Fruit fly (Drosophila melanogaster) S2 (cell line): ENCODE measurements around the gene CG45078.

ENCODE experiments used
- CG8478 ChIP-seq: fragments of >200 bp; optimal IDR thresholded peaks from 2 replicates; lab custom pipeline; 2018
- CTCF ChIP-seq, 2 experiments: fragments of >200 bp; optimal IDR thresholded peaks; 2 replicates each; lab custom pipeline; 2018

CG45078 gene

DNA sequence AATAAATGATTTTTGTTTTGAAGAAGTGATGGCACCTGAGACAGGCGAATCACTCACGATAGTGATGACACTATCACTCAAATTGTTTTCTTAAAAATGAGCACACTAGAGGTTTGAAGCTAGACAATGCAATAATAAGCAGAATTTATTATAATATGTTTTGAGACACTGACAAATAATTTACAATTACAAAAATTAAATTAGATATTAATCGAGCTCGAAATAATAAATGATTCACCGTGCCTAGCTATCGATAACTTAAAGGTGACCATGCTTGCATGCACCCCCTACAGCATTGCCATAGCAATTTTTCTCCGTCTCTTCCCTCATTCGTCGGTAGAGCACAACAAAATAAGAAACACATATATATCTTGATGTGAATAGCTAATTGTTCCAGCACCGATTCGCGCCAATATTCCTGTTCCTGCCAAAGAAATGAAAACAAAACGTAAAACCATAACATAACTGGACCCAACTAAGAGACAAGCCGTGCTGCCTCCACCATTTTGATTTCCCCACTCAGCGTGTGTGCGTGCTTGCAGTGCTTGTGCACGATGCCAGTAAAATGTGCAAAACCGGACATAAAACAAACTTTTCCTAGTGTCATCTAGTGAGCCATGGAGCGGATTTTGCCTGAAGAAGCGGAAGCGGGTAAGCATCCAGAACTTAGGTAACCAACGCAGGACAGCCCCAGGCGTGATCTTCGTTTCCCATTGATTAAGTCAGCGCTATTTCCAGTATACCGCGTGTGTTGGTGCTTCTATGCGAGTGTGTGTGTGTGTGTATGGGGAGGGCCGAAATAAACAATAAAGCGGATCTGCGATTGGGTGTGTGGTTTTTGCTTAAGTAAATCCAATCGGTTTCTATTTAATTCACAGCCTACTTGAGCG, 16.0 kb downstream of the CG45078 start, which contains the start of the genes MED7 and Cap-H2:
Gene MED7, minus strand, starts transcription at position 67 of the 890 bp plus-strand sequence.
Gene Cap-H2, plus strand, starts transcription at position 345 of the 890 bp plus-strand sequence.
- TF ChIP-seq CG8478 (lab: Kevin White, UChicago) (no peak), CTCF (optimal IDR thresholded peaks at IDR 0.05; lab: Kevin White, UChicago) (no peak)

DNA sequence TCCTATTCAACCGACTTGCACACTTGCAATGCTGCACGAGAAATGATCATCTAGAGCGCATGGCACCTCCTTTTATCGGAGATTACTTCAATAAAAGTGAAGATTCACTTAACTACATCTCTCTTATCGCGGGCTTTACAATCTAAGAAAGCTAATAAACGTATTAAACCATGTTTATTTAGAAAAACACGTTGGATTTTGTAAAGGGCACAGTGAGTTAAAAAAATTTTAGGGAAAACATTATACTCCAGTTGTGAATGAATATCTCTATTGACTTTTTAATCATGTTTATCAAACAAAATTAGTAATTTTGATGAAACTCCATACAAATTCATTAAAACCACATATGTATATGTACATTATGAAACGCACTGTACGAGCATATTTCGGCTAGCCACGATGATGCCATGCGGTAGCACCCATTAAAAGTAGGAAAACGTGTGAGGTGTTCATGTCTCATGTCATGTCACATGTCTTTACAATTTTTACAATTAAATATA, 17.8 kb downstream of the CG45078 start, which contains the start of gene CG31272:
Gene CG31272, minus strand, starts transcription at position 51 of the 500 bp plus-strand sequence.
- TF ChIP-seq CTCF (optimal IDR thresholded peaks at IDR 0.05; lab: Kevin White, UChicago) (no peak), CG8478 (lab: Kevin White, UChicago) (no peak)

DNA sequence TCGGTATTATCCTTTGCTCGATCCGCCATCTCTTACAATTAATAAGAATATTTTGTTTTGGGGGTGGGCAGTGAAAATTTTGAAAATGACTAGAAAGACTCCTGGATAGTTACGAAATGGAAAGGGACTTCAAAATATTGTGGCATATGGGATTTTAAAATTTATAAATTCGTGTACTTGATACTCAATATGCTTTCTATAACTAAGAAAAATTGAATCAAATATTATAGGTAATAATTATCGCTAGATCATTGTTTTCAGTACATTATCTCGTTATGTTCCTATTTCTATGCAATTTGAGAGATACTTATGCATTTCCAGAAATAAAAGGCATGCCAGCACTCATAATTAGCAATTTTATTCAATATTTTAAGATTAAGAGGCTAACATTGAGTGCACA, 21.6 kb downstream of the CG45078 start, which contains the start of gene CG14691:
Gene CG14691, minus strand, starts transcription at position 101 of the 400 bp plus-strand sequence.
- TF ChIP-seq CTCF (optimal IDR thresholded peaks at IDR 0.05; lab: Kevin White, UChicago) (no peak), CG8478 (lab: Kevin White, UChicago) (no peak)

DNA sequence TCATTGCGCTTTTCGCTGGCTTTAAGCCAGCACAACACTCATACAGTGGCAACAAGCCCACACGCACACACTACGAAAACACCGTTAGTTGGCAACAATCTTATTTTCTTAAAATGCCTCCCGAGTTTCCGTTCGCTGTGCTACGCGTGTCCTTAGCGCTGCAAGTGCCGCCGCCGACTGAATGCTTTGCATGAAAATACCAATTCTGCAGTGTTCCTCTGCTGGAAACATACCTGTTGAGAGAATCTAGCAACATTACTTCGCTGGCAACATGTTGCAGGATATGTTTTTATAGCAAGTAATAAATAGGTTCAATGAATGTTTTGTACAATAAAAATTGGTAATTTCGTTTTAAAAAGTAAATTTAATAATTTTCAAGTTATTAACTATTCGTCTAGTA, 26.1 kb downstream of the CG45078 start, which contains the start of gene TkR86C:
Gene TkR86C, minus strand, starts transcription at position 168 of the 400 bp plus-strand sequence.
- TF ChIP-seq CTCF (optimal IDR thresholded peaks at IDR 0.05; lab: Kevin White, UChicago) (no peak), CG8478 (lab: Kevin White, UChicago) (no peak)

DNA sequence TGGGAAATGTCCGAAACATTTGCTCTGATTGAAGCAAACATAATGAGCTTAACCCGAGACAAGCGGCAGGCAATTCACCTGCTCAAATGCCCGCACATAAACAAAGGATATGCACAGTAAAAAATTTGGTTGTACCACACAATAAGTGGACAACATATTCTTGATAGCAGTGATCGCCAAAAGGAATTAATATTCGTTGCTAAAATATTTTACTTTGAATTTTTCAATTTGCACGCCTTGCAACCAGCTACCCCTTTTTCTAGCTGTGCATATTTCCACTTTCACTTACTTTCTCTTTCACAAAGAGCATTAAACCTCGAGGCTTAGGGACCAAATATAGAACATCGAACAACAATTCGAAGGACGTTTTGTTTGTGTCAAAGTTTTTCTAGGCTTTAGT, 29.5 kb downstream of the CG45078 start:
- TF ChIP-seq CG8478 (lab: Kevin White, UChicago): no peak

DNA sequence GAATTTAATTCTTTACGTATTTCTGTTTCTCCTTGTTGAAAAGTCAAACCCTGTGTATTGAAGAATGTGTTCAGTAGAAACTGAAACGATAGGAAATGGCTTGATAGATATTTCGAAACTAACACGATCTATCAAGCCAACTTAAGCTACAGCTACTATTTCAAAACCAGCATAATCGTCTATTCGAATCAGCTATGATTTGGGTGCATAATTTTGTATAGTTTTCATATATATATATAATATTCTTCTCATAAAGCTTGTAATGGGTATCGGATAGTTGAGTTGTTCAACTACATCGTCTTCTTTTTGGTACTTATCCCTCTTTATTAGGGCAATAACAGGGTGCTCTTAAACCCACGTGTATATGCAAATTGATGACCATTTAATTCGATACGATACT, 41.3 kb downstream of the CG45078 start, which contains the start of gene tomboy20:
Gene tomboy20, minus strand, starts transcription at position 101 of the 400 bp plus-strand sequence.
- TF ChIP-seq CTCF (optimal IDR thresholded peaks at IDR 0.05; lab: Kevin White, UChicago): no peak
- TF ChIP-seq CG8478 (lab: Kevin White, UChicago): no peak

DNA sequence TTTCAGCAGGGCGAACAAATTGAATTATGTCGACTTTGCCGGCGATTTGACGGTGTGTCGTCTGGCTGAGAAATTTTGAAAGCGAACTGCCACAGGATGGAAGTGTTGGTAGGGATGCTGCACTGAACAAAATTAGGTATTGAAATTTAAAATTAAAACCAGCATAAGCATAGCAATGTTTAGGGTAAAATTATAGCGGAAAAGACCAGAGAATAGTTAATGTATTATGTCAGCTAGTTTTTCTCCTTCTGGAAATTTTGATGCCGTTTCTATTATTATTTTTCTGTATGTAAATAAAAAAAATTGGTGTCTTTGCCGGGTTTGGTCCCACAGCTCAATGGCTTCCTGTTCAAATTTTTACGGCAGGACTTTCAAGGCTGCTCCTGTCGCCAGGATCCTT, 50.5 kb downstream of the CG45078 start:
- TF ChIP-seq CG8478 (lab: Kevin White, UChicago) (no peak), CTCF (optimal IDR thresholded peaks at IDR 0.05; lab: Kevin White, UChicago) (no peak)
